Worm (Caenorhabditis elegans): ENCODE results near the gene C50C3.5.

- TF ChIP-seq pha-4 (tag; optimal IDR thresholded peaks at IDR 0.05) (no peak), nfya-1 (tag; optimal IDR thresholded peaks at IDR 0.05) (no peak), ceh-48 (tag; optimal IDR thresholded peaks at IDR 0.05) (no peak), hlh-8 (tag; optimal IDR thresholded peaks at IDR 0.05) (no peak), ama-1 (optimal IDR thresholded peaks at IDR 0.05) (no peak), ceh-19 (GFP tag; optimal IDR thresholded peaks at IDR 0.05) (no peak), ref-2 (tag; optimal IDR thresholded peaks at IDR 0.05) (no peak), zip-5 (tag; optimal IDR thresholded peaks at IDR 0.05) (no peak), ceh-9 (tag; optimal IDR thresholded peaks at IDR 0.05) (no peak), sox-4 (tag; optimal IDR thresholded peaks at IDR 0.05) (no peak), ahr-1 (tag; optimal IDR thresholded peaks at IDR 0.05) (no peak)
These were observed 32.5 kb downstream of the C50C3.5 start for ce11 chrIII:8211562-8211961.

Measured in whole organism, late embryonic.